Worm (Caenorhabditis elegans) whole organism, young adult: ENCODE measurements around the gene T10C6.7.

Experiments used
- B0336.3 ChIP-seq: fragments of 200-800 bp; sonication (Bioruptor generic); IDR thresholded peaks from 2 replicates; pipeline ENCODE4 v1.3.6; 2022; ENCODE audit warnings: missing genetic modification characterization, missing compliant biosample characterization
- F23B12.7 ChIP-seq: sonication (generic microtip); optimal IDR thresholded peaks from 2 replicates; lab custom pipeline; 2017; ENCODE audit warnings: missing genetic modification characterization, mild to moderate bottlenecking, missing compliant biosample characterization, antibody characterized with exemption, moderate library complexity; ENCODE audit not compliant: insufficient read depth
- Y56A3A.18 ChIP-seq: fragments of 200-800 bp; sonication (Bioruptor generic); IDR thresholded peaks from 2 replicates; pipeline ENCODE4 v1.3.6; 2022; ENCODE audit warnings: missing genetic modification reagents, missing genetic modification characterization, missing compliant biosample characterization
- akir-1 ChIP-seq: fragments of 200-800 bp; sonication (Bioruptor generic); optimal IDR thresholded peaks from 2 replicates; lab custom pipeline; 2018; ENCODE audit warnings: mild to moderate bottlenecking, missing genetic modification characterization, moderate library complexity, missing compliant biosample characterization
- ama-1 ChIP-seq, 3 experiments: fragments of 150-350 bp in 1 of 3; sonication (generic microtip) in 2 of 3; optimal IDR thresholded peaks; 2 replicates each; lab custom pipeline; 2014 to 2018; ENCODE audit warnings: missing biosample characterization in 2 of 3, missing genetic modification characterization in 2 of 3, missing genetic modification reagents in 2 of 3
- bed-1 ChIP-seq: fragments of 200-800 bp; sonication (Bioruptor generic); IDR thresholded peaks from 2 replicates; pipeline ENCODE4 v1.3.6; 2022; ENCODE audit warnings: missing genetic modification reagents, missing genetic modification characterization, missing compliant biosample characterization
- dpff-1 ChIP-seq: sonication (generic microtip); optimal IDR thresholded peaks from 2 replicates; lab custom pipeline; 2017; ENCODE audit warnings: mild to moderate bottlenecking, missing genetic modification characterization, missing compliant biosample characterization
- egrh-3 ChIP-seq: fragments of 200-800 bp; sonication (Bioruptor generic); IDR thresholded peaks from 2 replicates; pipeline ENCODE4 v1.3.6; 2022; ENCODE audit warnings: missing genetic modification reagents, missing genetic modification characterization, missing compliant biosample characterization
- mel-28 ChIP-seq: sonication (generic microtip); optimal IDR thresholded peaks from 2 replicates; lab custom pipeline; 2016; ENCODE audit warnings: borderline replicate concordance, mild to moderate bottlenecking, missing genetic modification characterization, missing compliant biosample characterization
- snpc-1.3 ChIP-seq: sonication (generic microtip); optimal IDR thresholded peaks from 2 replicates; lab custom pipeline; 2017; ENCODE audit warnings: missing genetic modification characterization, mild to moderate bottlenecking, missing compliant biosample characterization, antibody characterized with exemption, moderate library complexity, missing genotype, missing genetic modification reagents; ENCODE audit not compliant: insufficient read depth
- unc-62 ChIP-seq: fragments of 150-350 bp; optimal IDR thresholded peaks from 2 replicates; lab custom pipeline; 2014; ENCODE audit warnings: missing biosample characterization, missing genetic modification reagents, missing genetic modification characterization

DNA sequence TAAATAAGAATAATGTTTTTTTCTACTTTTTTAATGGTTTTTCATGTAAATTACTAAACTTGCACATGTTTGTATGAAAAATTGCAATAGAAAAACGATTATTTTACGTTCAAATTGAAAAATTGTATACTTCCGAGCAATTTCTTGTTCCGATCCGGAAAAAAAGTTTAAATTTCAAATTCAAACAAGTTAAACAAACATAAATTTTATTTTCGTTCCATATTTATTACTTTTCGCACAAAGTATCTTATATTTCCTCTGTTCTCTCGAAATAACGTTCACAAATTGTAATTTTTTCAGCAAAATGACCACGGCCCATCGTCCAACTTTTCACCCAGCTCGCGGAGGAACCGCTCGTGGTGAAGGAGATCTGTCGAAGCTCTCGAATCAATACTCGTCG, 8.5 kb downstream of the T10C6.7 start, which contains the start of gene cwc-15:
- TF ChIP-seq snpc-1.3 (tag; lab: Kevin White, UChicago), result no peak
- TF ChIP-seq dpff-1, result no peak
- TF ChIP-seq mel-28 (tag; lab: Kevin White, UChicago), result no peak
- TF ChIP-seq unc-62 (GFP tag; lab: Kevin White, UChicago), result no peak
- TF ChIP-seq F23B12.7, result no peak
- no peak for TF ChIP-seq egrh-3 (GFP tag; lab: Robert Waterston, UW)
- TF ChIP-seq ama-1 (optimal IDR thresholded peaks at IDR 0.05; lab: Kevin White, UChicago), result no peak
- no peak for TF ChIP-seq ama-1 (GFP tag; optimal IDR thresholded peaks at IDR 0.05; lab: Kevin White, UChicago)
- no peak for TF ChIP-seq bed-1 (GFP tag; lab: Robert Waterston, UW)
- no peak for TF ChIP-seq B0336.3 (GFP tag; lab: Robert Waterston, UW)
- TF ChIP-seq akir-1 (GFP tag; lab: Kevin White, UChicago), result no peak
- TF ChIP-seq Y56A3A.18, result no peak
